Fruit fly (Drosophila melanogaster): ENCODE results near the gene CG14695.
A peak's percentile ranks its signal among the peaks of the same experiment; 100 is the strongest.

DNA sequence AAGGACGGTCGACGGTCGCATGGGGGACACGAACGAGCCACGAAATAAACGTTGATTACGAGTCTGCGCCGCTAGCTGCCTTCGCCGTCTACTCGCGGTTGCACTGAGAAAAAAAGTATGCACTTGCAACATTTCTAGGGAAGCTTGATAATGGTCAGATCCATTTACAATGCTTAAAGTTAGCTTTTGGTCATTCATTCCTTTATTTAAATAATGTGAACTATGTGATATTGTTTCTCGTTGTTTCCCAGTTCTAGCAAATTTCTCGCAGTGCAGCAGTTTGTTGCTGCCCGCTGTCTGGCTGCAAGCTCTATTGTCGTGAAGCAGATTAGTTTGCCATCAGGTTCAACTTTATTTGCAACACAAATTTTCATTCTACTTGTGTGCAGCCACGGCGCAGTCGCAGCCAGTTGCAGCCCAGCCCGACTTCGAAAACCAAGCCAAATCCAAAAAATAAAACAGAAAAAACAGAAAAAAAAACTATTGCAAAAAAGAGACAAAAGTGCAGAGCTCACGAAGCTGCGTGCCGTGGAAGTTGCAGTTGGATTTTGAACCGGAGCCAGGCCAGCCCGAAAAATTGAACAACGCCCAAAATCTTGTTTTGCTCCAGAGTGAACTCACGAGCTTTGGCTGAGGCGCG is 46.5 kb downstream of the CG14695 start:
- no peak for TF ChIP-seq CG6854 (GFP tag; optimal IDR thresholded peaks at IDR 0.05)
- TF ChIP-seq fd59A (GFP tag; optimal IDR thresholded peaks at IDR 0.05) = peak; percentile 73
- peak; percentile 92 for TF ChIP-seq CG3032 (tag; optimal IDR thresholded peaks at IDR 0.05)
- TF ChIP-seq CG10669 (GFP tag; optimal IDR thresholded peaks at IDR 0.05) = peak; percentile 89
- peak; percentile 76 for TF ChIP-seq OdsH (GFP tag; optimal IDR thresholded peaks at IDR 0.05)
- TF ChIP-seq Ets96B (tag; optimal IDR thresholded peaks at IDR 0.05) = peak; percentile 93
- TF ChIP-seq CG6808 (GFP tag; optimal IDR thresholded peaks at IDR 0.05) = peak; percentile 93
- peak; percentile 94 for TF ChIP-seq Eip78C (GFP tag)
- TF ChIP-seq Sox15 (GFP tag; optimal IDR thresholded peaks at IDR 0.05) = no peak
